Worm (Caenorhabditis elegans) whole organism, young adult: ENCODE measurements around the gene dnj-22.
A peak's percentile ranks its signal among the peaks of the same experiment; 100 is the strongest.

ENCODE experiments used
- B0035.1 ChIP-seq: sonication (generic microtip); optimal IDR thresholded peaks from 2 replicates; lab custom pipeline; 2016; ENCODE audit warnings: missing genetic modification characterization, mild to moderate bottlenecking, missing compliant biosample characterization, missing genotype, missing genetic modification reagents
- C06A6.2 ChIP-seq: fragments of 200-800 bp; sonication (Bioruptor generic); conservative IDR thresholded peaks from 2 replicates; pipeline ENCODE4 v1.3.6; 2022; ENCODE audit warnings: missing genetic modification characterization, missing compliant biosample characterization
- C17E4.6 ChIP-seq: fragments of 200-800 bp; sonication (Bioruptor generic); IDR thresholded peaks from 2 replicates; pipeline ENCODE4 v1.3.6; 2022; ENCODE audit warnings: missing genetic modification reagents, missing genetic modification characterization, missing compliant biosample characterization
- F57A8.1 ChIP-seq: fragments of 200-800 bp; sonication (Bioruptor generic); optimal IDR thresholded peaks from 2 replicates; lab custom pipeline; 2018; ENCODE audit warnings: mild to moderate bottlenecking, missing genetic modification characterization, moderate library complexity, missing compliant biosample characterization
- F57C9.4 ChIP-seq: sonication (generic microtip); optimal IDR thresholded peaks from 2 replicates; lab custom pipeline; 2017; ENCODE audit warnings: mild to moderate bottlenecking, missing genetic modification characterization, missing compliant biosample characterization
- K11D2.4 ChIP-seq: fragments of 200-800 bp; sonication (Bioruptor generic); IDR thresholded peaks from 2 replicates; pipeline ENCODE4 v1.3.6; 2022; ENCODE audit warnings: missing genetic modification reagents, missing genetic modification characterization, missing compliant biosample characterization
- Y79H2A.3 ChIP-seq: fragments of 200-800 bp; sonication (Bioruptor generic); conservative IDR thresholded peaks from 2 replicates; pipeline ENCODE4 v1.3.6; 2022; ENCODE audit warnings: missing genetic modification reagents, missing genetic modification characterization, missing compliant biosample characterization
- atf-7 ChIP-seq: sonication (generic microtip); optimal IDR thresholded peaks from 2 replicates; lab custom pipeline; 2017; ENCODE audit warnings: mild to moderate bottlenecking, missing genetic modification characterization, missing compliant biosample characterization
- athp-1 ChIP-seq: sonication (generic microtip); optimal IDR thresholded peaks from 2 replicates; lab custom pipeline; 2017; ENCODE audit warnings: mild to moderate bottlenecking, missing genetic modification characterization, missing compliant biosample characterization
- attf-6 ChIP-seq: fragments of 200-800 bp; sonication (Bioruptor generic); IDR thresholded peaks from 2 replicates; pipeline ENCODE4 v1.3.6; 2022; ENCODE audit warnings: missing genetic modification reagents, missing genetic modification characterization, missing compliant biosample characterization
- ccch-3 ChIP-seq: fragments of 200-800 bp; sonication (Bioruptor generic); optimal IDR thresholded peaks from 2 replicates; lab custom pipeline; 2018; ENCODE audit warnings: mild to moderate bottlenecking, missing genetic modification characterization, missing compliant biosample characterization
- cebp-1 ChIP-seq, 2 experiments: fragments of 200-800 bp in 1 of 2; sonication (Bioruptor generic) in 1 of 2; sonication (generic microtip) in 1 of 2; IDR thresholded peaks in 1 of 2; optimal IDR thresholded peaks in 1 of 2; 2 replicates each; pipeline versions ENCODE4 v1.3.6 to Lab custom; 2017 to 2022; ENCODE audit warnings: missing compliant biosample characterization in 2 of 2, missing genetic modification characterization in 2 of 2, mild to moderate bottlenecking in 1 of 2, missing genetic modification reagents in 1 of 2, moderate library complexity in 1 of 2
- cebp-2 ChIP-seq: fragments of 200-800 bp; sonication (Bioruptor generic); IDR thresholded peaks from 2 replicates; pipeline ENCODE4 v1.3.6; 2022; ENCODE audit warnings: missing genetic modification characterization, missing compliant biosample characterization
- ceh-27 ChIP-seq: fragments of 200-800 bp; sonication (Bioruptor generic); optimal IDR thresholded peaks from 2 replicates; lab custom pipeline; 2018; ENCODE audit warnings: mild to moderate bottlenecking, missing genetic modification characterization, moderate library complexity, missing compliant biosample characterization
- ceh-91 ChIP-seq: fragments of 200-800 bp; sonication (Bioruptor generic); IDR thresholded peaks from 2 replicates; pipeline ENCODE4 v1.3.6; 2022; ENCODE audit warnings: missing genetic modification reagents, missing genetic modification characterization, missing compliant biosample characterization
- chd-7 ChIP-seq: sonication (generic microtip); optimal IDR thresholded peaks from 2 replicates; lab custom pipeline; 2016; ENCODE audit warnings: mild to moderate bottlenecking, missing genetic modification characterization, moderate library complexity, missing compliant biosample characterization
- dox-1 ChIP-seq: fragments of 200-800 bp; sonication (Bioruptor generic); IDR thresholded peaks from 2 replicates; pipeline ENCODE4 v1.3.6; 2022; ENCODE audit warnings: missing genetic modification reagents, missing genetic modification characterization, missing compliant biosample characterization
- dpff-1 ChIP-seq: sonication (generic microtip); optimal IDR thresholded peaks from 2 replicates; lab custom pipeline; 2017; ENCODE audit warnings: mild to moderate bottlenecking, missing genetic modification characterization, missing compliant biosample characterization
- egl-44 ChIP-seq: fragments of 200-800 bp; sonication (Bioruptor generic); IDR thresholded peaks from 2 replicates; pipeline ENCODE4 v1.3.6; 2022; ENCODE audit warnings: missing genetic modification reagents, missing genetic modification characterization, missing compliant biosample characterization
- egrh-3 ChIP-seq: fragments of 200-800 bp; sonication (Bioruptor generic); IDR thresholded peaks from 2 replicates; pipeline ENCODE4 v1.3.6; 2022; ENCODE audit warnings: missing genetic modification reagents, missing genetic modification characterization, missing compliant biosample characterization
- him-1 ChIP-seq: sonication (generic microtip); optimal IDR thresholded peaks from 2 replicates; lab custom pipeline; 2016; ENCODE audit warnings: missing genotype, missing genetic modification reagents, missing genetic modification characterization, missing compliant biosample characterization
- hmg-1.2 ChIP-seq: fragments of 200-800 bp; sonication (Bioruptor generic); IDR thresholded peaks from 2 replicates; pipeline ENCODE4 v1.3.6; 2022; ENCODE audit warnings: missing genetic modification reagents, missing genetic modification characterization, missing compliant biosample characterization
- lin-26 ChIP-seq: fragments of 200-800 bp; sonication (Bioruptor generic); IDR thresholded peaks from 2 replicates; pipeline ENCODE4 v1.3.6; 2022; ENCODE audit warnings: missing genetic modification reagents, missing genetic modification characterization, missing compliant biosample characterization
- lin-40 ChIP-seq: sonication (generic microtip); optimal IDR thresholded peaks from 2 replicates; lab custom pipeline; 2016; ENCODE audit warnings: missing genetic modification characterization, mild to moderate bottlenecking, missing compliant biosample characterization, missing genotype, missing genetic modification reagents
- lin-54 ChIP-seq: fragments of 200-800 bp; sonication (Bioruptor generic); optimal IDR thresholded peaks from 2 replicates; lab custom pipeline; 2018; ENCODE audit warnings: mild to moderate bottlenecking, missing genetic modification characterization, missing compliant biosample characterization
- madf-6 ChIP-seq: fragments of 200-800 bp; sonication (Bioruptor generic); IDR thresholded peaks from 2 replicates; pipeline ENCODE4 v1.3.6; 2022; ENCODE audit warnings: missing genetic modification reagents, missing genetic modification characterization, missing compliant biosample characterization
- mel-28 ChIP-seq: sonication (generic microtip); optimal IDR thresholded peaks from 2 replicates; lab custom pipeline; 2016; ENCODE audit warnings: borderline replicate concordance, mild to moderate bottlenecking, missing genetic modification characterization, missing compliant biosample characterization
- nfya-1 ChIP-seq: sonication (generic microtip); optimal IDR thresholded peaks from 2 replicates; lab custom pipeline; 2017; ENCODE audit warnings: antibody characterized with exemption, missing compliant biosample characterization, missing genetic modification characterization, borderline replicate concordance; ENCODE audit not compliant: insufficient read depth
- nfyb-1 ChIP-seq: fragments of 200-800 bp; sonication (Bioruptor generic); IDR thresholded peaks from 2 replicates; pipeline ENCODE4 v1.3.6; 2022; ENCODE audit warnings: missing genetic modification reagents, missing genetic modification characterization, missing compliant biosample characterization
- nhr-120 ChIP-seq: fragments of 200-800 bp; sonication (Bioruptor generic); IDR thresholded peaks from 2 replicates; pipeline ENCODE4 v1.3.6; 2022; ENCODE audit warnings: missing genetic modification characterization, missing compliant biosample characterization
- rcor-1 ChIP-seq: fragments of 200-800 bp; sonication (Bioruptor generic); IDR thresholded peaks from 2 replicates; pipeline ENCODE4 v1.3.6; 2022; ENCODE audit warnings: missing genetic modification reagents, missing genetic modification characterization, missing compliant biosample characterization
- somi-1 ChIP-seq: fragments of 200-800 bp; sonication (Bioruptor generic); optimal IDR thresholded peaks from 2 replicates; lab custom pipeline; 2018; ENCODE audit warnings: mild to moderate bottlenecking, missing genetic modification characterization, missing compliant biosample characterization
- sptf-2 ChIP-seq: fragments of 200-800 bp; sonication (Bioruptor generic); optimal IDR thresholded peaks from 2 replicates; lab custom pipeline; 2018; ENCODE audit warnings: mild to moderate bottlenecking, missing genetic modification characterization, missing compliant biosample characterization
- tbp1 ChIP-seq: fragments of 200-800 bp; sonication (Bioruptor generic); optimal IDR thresholded peaks from 2 replicates; lab custom pipeline; 2018; ENCODE audit warnings: mild to moderate bottlenecking, missing genetic modification characterization, missing compliant biosample characterization
- unc-62 ChIP-seq: fragments of 150-350 bp; optimal IDR thresholded peaks from 2 replicates; lab custom pipeline; 2014; ENCODE audit warnings: missing biosample characterization, missing genetic modification reagents, missing genetic modification characterization
- zfh-2 ChIP-seq: fragments of 200-800 bp; sonication (Bioruptor generic); conservative IDR thresholded peaks from 2 replicates; pipeline ENCODE4 v1.3.6; 2022; ENCODE audit warnings: missing genetic modification reagents, missing genetic modification characterization, missing compliant biosample characterization
- ztf-22 ChIP-seq: fragments of 200-800 bp; sonication (Bioruptor generic); optimal IDR thresholded peaks from 2 replicates; lab custom pipeline; 2018; ENCODE audit warnings: mild to moderate bottlenecking, missing genetic modification characterization, moderate library complexity, missing compliant biosample characterization
- ztf-26 ChIP-seq: sonication (generic microtip); optimal IDR thresholded peaks from 2 replicates; lab custom pipeline; 2017; ENCODE audit warnings: missing genetic modification characterization, missing compliant biosample characterization
- ztf-3 ChIP-seq: fragments of 200-800 bp; sonication (Bioruptor generic); optimal IDR thresholded peaks from 2 replicates; lab custom pipeline; 2018; ENCODE audit warnings: mild to moderate bottlenecking, missing genetic modification characterization, missing compliant biosample characterization
- ztf-6 ChIP-seq: fragments of 200-800 bp; sonication (Bioruptor generic); IDR thresholded peaks from 2 replicates; pipeline ENCODE4 v1.3.6; 2022; ENCODE audit warnings: missing genetic modification reagents, missing genetic modification characterization, missing compliant biosample characterization

dnj-22 gene

ce11 chrV:8500348-8500747 is 38.4 kb upstream of the dnj-22 start (continued):
- TF ChIP-seq unc-62 (peak; percentile 28), somi-1 (peak; percentile 99), atf-7 (tag; lab: Kevin White, UChicago) (peak; percentile 98), egrh-3 (peak; percentile 69), ceh-91 (GFP tag; lab: Robert Waterston, UW) (peak; percentile 78), C06A6.2 (peak; percentile 93), ztf-6 (peak; percentile 92), sptf-2 (GFP tag; lab: Kevin White, UChicago) (peak; percentile 100), attf-6 (GFP tag; lab: Robert Waterston, UW) (peak; percentile 94), chd-7 (peak; percentile 100), zfh-2 (GFP tag; lab: Robert Waterston, UW) (no peak), ccch-3 (GFP tag; lab: Kevin White, UChicago) (peak; percentile 98), lin-26 (GFP tag; lab: Robert Waterston, UW) (peak; percentile 100), nfyb-1 (GFP tag; lab: Robert Waterston, UW) (peak; percentile 99), nfya-1 (no peak), cebp-1 (GFP tag; IDR thresholded peaks at IDR 0.05; lab: Robert Waterston, UW) (peak; percentile 88), cebp-1 (tag; optimal IDR thresholded peaks at IDR 0.05; lab: Kevin White, UChicago) (peak; percentile 97), F57C9.4 (tag; lab: Kevin White, UChicago) (peak; percentile 99), him-1 (peak; percentile 100), madf-6 (GFP tag; lab: Robert Waterston, UW) (peak; percentile 94), B0035.1 (tag; lab: Kevin White, UChicago) (peak; percentile 96), ztf-3 (GFP tag; lab: Kevin White, UChicago) (peak; percentile 90), ceh-27 (GFP tag; lab: Kevin White, UChicago) (peak; percentile 99), cebp-2 (GFP tag; lab: Robert Waterston, UW) (peak; percentile 100), Y79H2A.3 (GFP tag; lab: Robert Waterston, UW) (peak; percentile 98), C17E4.6 (GFP tag; lab: Robert Waterston, UW) (peak; percentile 99), hmg-1.2 (GFP tag; lab: Robert Waterston, UW) (peak; percentile 99), mel-28 (tag; lab: Kevin White, UChicago) (peak; percentile 94), dpff-1 (tag; lab: Kevin White, UChicago) (peak; percentile 96), K11D2.4 (GFP tag; lab: Robert Waterston, UW) (peak; percentile 95), rcor-1 (GFP tag; lab: Robert Waterston, UW) (peak; percentile 98), egl-44 (GFP tag; lab: Robert Waterston, UW) (peak; percentile 100), dox-1 (peak; percentile 99), ztf-26 (tag; lab: Kevin White, UChicago) (peak; percentile 95), tbp1 (GFP tag; lab: Kevin White, UChicago) (peak; percentile 100), nhr-120 (peak; percentile 100), ztf-22 (GFP tag; lab: Kevin White, UChicago) (peak; percentile 99), athp-1 (tag; lab: Kevin White, UChicago) (peak; percentile 100), F57A8.1 (GFP tag; lab: Kevin White, UChicago) (peak; percentile 100), lin-40 (peak; percentile 95), lin-54 (peak; percentile 97)
